Worm (Caenorhabditis elegans) whole organism, L1 larva: ENCODE data around the gene cdc-73.
A peak's percentile ranks its signal among the peaks of the same experiment; 100 is the strongest.

Experiments
- aly-2 ChIP-seq: fragments of 150-350 bp; optimal IDR thresholded peaks from 2 replicates; lab custom pipeline; 2014; ENCODE audit warnings: missing biosample characterization, missing genetic modification characterization
- hlh-4 ChIP-seq: sonication (generic microtip); optimal IDR thresholded peaks from 2 replicates; lab custom pipeline; 2016; ENCODE audit warnings: mild to moderate bottlenecking, missing genetic modification characterization, missing compliant biosample characterization
- lin-13 ChIP-seq: fragments of 150-350 bp; optimal IDR thresholded peaks from 2 replicates; lab custom pipeline; 2014; ENCODE audit warnings: missing biosample characterization, missing genetic modification reagents, missing genetic modification characterization
- nhr-237 ChIP-seq: fragments of 150-350 bp; optimal IDR thresholded peaks from 2 replicates; lab custom pipeline; 2014; ENCODE audit warnings: missing biosample characterization, missing genetic modification characterization
- skn-1 ChIP-seq: fragments of 150-350 bp; optimal IDR thresholded peaks from 2 replicates; lab custom pipeline; 2014; ENCODE audit warnings: missing biosample characterization, missing genetic modification characterization

ce11 chrIV:4049398-4049998, 7.1 kb downstream of the cdc-73 start, which contains the start of gene pcn-1:
- TF ChIP-seq nhr-237 (tag; lab: Kevin White, UChicago) (peak; percentile 71), skn-1 (tag; lab: Kevin White, UChicago) (peak; percentile 83), aly-2 (peak; percentile 44), hlh-4 (tag; lab: Kevin White, UChicago) (no peak), lin-13 (GFP tag; lab: Kevin White, UChicago) (peak; percentile 92)
